Fruit fly (Drosophila melanogaster) whole organism: ENCODE data around the gene CG18478.
"Not testable (repeated sequence)": the region's sequence is repeated elsewhere in the genome, so short reads cannot be mapped to it uniquely, and the experiment has no call there.

Experiments used
- Dll ChIP-seq: fragments of >200 bp; optimal IDR thresholded peaks from 2 replicates; lab custom pipeline; 2017
- psq ChIP-seq: fragments of >200 bp; optimal IDR thresholded peaks from 2 replicates; lab custom pipeline; 2017
- usp ChIP-seq: fragments of >200 bp; optimal IDR thresholded peaks from 2 replicates; lab custom pipeline; 2017; ENCODE audit warnings: missing biosample characterization, missing genetic modification characterization, mixed read lengths

DNA sequence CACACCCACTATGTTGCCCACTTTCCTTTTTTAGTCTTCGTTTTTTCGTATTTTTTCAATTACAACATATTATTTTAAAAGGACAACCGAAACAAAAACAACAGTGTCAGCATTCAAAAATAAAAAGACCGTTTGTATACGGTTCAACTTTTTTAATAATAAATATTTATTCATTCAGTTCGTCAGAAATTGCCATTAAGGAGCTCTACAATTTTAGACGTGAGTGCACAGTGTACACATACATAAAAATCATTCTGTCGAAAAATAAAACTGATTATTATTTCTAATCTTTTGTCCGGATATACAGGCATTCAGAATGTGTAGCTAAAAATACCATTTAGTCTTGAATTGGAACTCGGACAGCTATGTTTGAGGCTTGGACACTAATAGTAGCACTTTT is 34.9 kb downstream of the CG18478 start, which contains the start of gene CG31827:
- TF ChIP-seq psq (lab: Kevin White, UChicago); usp (GFP tag; lab: Kevin White, UChicago); Dll (lab: Kevin White, UChicago): not testable (repeated sequence)
